Fruit fly (Drosophila melanogaster) whole organism, embryonic: ENCODE data around the gene Alg9.

ENCODE experiments used
- Atf3 ChIP-seq: fragments of 200-800 bp; sonication (Bioruptor generic); optimal IDR thresholded peaks from 3 replicates; lab custom pipeline; 2016; ENCODE audit warnings: missing biosample characterization, missing genetic modification characterization
- CG10321 ChIP-seq: fragments of 200-800 bp; sonication (Bioruptor generic); IDR thresholded peaks from 2 replicates; pipeline ENCODE4 v1.3.6; 2022; ENCODE audit warnings: missing biosample characterization, missing genetic modification characterization
- CG13424 ChIP-seq: fragments of 200-800 bp; sonication (Bioruptor generic); optimal IDR thresholded peaks from 2 replicates; lab custom pipeline; 2019; ENCODE audit warnings: missing biosample characterization, mild to moderate bottlenecking, missing genetic modification characterization, moderate library complexity
- CG13894 ChIP-seq: fragments of 200-800 bp; sonication (Bioruptor generic); optimal IDR thresholded peaks from 3 replicates; lab custom pipeline; 2018; ENCODE audit warnings: missing biosample characterization, mild to moderate bottlenecking, missing genetic modification characterization, moderate library complexity
- CG15073 ChIP-seq: fragments of 200-800 bp; sonication (Bioruptor generic); optimal IDR thresholded peaks from 2 replicates; lab custom pipeline; 2016; ENCODE audit warnings: missing biosample characterization, missing genetic modification characterization
- CG1792 ChIP-seq: fragments of 200-800 bp; sonication (Bioruptor generic); optimal IDR thresholded peaks from 2 replicates; lab custom pipeline; 2016; ENCODE audit warnings: missing biosample characterization, missing genetic modification characterization
- CG18262 ChIP-seq: fragments of 200-800 bp; optimal IDR thresholded peaks from 3 replicates; lab custom pipeline; 2019; ENCODE audit warnings: missing biosample characterization, mild to moderate bottlenecking, missing genetic modification characterization, moderate library complexity
- CG30431 ChIP-seq: fragments of 200-800 bp; sonication (Bioruptor generic); optimal IDR thresholded peaks from 2 replicates; lab custom pipeline; 2017; ENCODE audit warnings: missing biosample characterization, missing genetic modification characterization
- CG31224 ChIP-seq: fragments of 200-800 bp; sonication (Bioruptor generic); IDR thresholded peaks from 2 replicates; pipeline ENCODE4 v1.3.6; 2022; ENCODE audit warnings: missing biosample characterization, missing genetic modification characterization
- CG4328 ChIP-seq: fragments of 200-800 bp; sonication (Bioruptor generic); optimal IDR thresholded peaks from 3 replicates; lab custom pipeline; 2017; ENCODE audit warnings: missing biosample characterization, missing genetic modification reagents, missing genetic modification characterization
- CG4404 ChIP-seq: fragments of 200-800 bp; sonication (Bioruptor generic); IDR thresholded peaks from 2 replicates; pipeline ENCODE4 v1.3.6; 2022; ENCODE audit warnings: missing biosample characterization, missing genetic modification characterization
- CG4707 ChIP-seq: fragments of 200-800 bp; sonication (Bioruptor generic); optimal IDR thresholded peaks from 2 replicates; lab custom pipeline; 2018; ENCODE audit warnings: missing biosample characterization, mild to moderate bottlenecking, missing genetic modification characterization, moderate library complexity
- CG4820 ChIP-seq: fragments of 200-800 bp; sonication (Bioruptor generic); optimal IDR thresholded peaks from 3 replicates; lab custom pipeline; 2016; ENCODE audit warnings: missing biosample characterization, missing genetic modification characterization
- CG5180 ChIP-seq: fragments of 200-800 bp; sonication (Bioruptor generic); optimal IDR thresholded peaks from 3 replicates; lab custom pipeline; 2017; ENCODE audit warnings: missing biosample characterization, missing genetic modification characterization, mild to moderate bottlenecking, moderate library complexity, missing genetic modification reagents
- CG6791 ChIP-seq: fragments of 200-800 bp; sonication (Bioruptor generic); IDR thresholded peaks from 3 replicates; pipeline ENCODE4 v1.3.6; 2022; ENCODE audit warnings: missing biosample characterization, missing genetic modification characterization; ENCODE audit not compliant: partially characterized antibody
- CG7963 ChIP-seq: fragments of 200-800 bp; sonication (Bioruptor generic); IDR thresholded peaks from 3 replicates; pipeline ENCODE4 v1.3.6; 2022; ENCODE audit warnings: missing biosample characterization, missing genetic modification characterization; ENCODE audit not compliant: partially characterized antibody
- CG8478 ChIP-seq: fragments of >200 bp; optimal IDR thresholded peaks from 2 replicates; lab custom pipeline; 2018
- CG8924 ChIP-seq: fragments of 200-800 bp; optimal IDR thresholded peaks from 3 replicates; lab custom pipeline; 2019; ENCODE audit warnings: missing biosample characterization, mild to moderate bottlenecking, missing genetic modification characterization, moderate library complexity
- CHES-1-like ChIP-seq: fragments of 200-800 bp; sonication (Bioruptor generic); optimal IDR thresholded peaks from 2 replicates; lab custom pipeline; 2016; ENCODE audit warnings: missing biosample characterization, missing genetic modification characterization
- CTCF ChIP-seq: fragments of 200-800 bp; sonication (Bioruptor generic); optimal IDR thresholded peaks from 2 replicates; lab custom pipeline; 2017; ENCODE audit warnings: missing biosample characterization, mild to moderate bottlenecking, missing genetic modification characterization, moderate library complexity
- CoRest ChIP-seq: fragments of 200-800 bp; sonication (Bioruptor generic); optimal IDR thresholded peaks from 3 replicates; lab custom pipeline; 2018; ENCODE audit warnings: missing biosample characterization, mild to moderate bottlenecking, missing genetic modification characterization, moderate library complexity
- Deaf1 ChIP-seq: fragments of 200-800 bp; optimal IDR thresholded peaks from 3 replicates; lab custom pipeline; 2019; ENCODE audit warnings: missing biosample characterization, mild to moderate bottlenecking, missing genetic modification characterization, moderate library complexity
- Dip2 ChIP-seq: fragments of 200-800 bp; sonication (Bioruptor generic); IDR thresholded peaks from 2 replicates; pipeline ENCODE4 v1.3.6; 2022; ENCODE audit warnings: missing biosample characterization, missing genetic modification characterization
- E2f1 ChIP-seq: fragments of 200-800 bp; sonication (Bioruptor generic); IDR thresholded peaks from 2 replicates; pipeline ENCODE4 v1.3.6; 2022; ENCODE audit warnings: missing biosample characterization, missing genetic modification characterization
- H2.0 ChIP-seq: fragments of 200-800 bp; sonication (Bioruptor generic); IDR thresholded peaks from 2 replicates; pipeline ENCODE4 v1.3.6; 2022; ENCODE audit warnings: missing biosample characterization, missing genetic modification characterization
- Nf-YA ChIP-seq: fragments of 200-800 bp; sonication (Bioruptor generic); IDR thresholded peaks from 2 replicates; pipeline ENCODE4 v1.3.6; 2022; ENCODE audit warnings: missing biosample characterization, missing genetic modification characterization
- Ravus ChIP-seq: fragments of 200-800 bp; sonication (Bioruptor generic); IDR thresholded peaks from 2 replicates; pipeline ENCODE4 v1.3.6; 2022; ENCODE audit warnings: missing biosample characterization, missing genetic modification characterization
- Six4 ChIP-seq: fragments of 200-800 bp; sonication (Bioruptor generic); optimal IDR thresholded peaks from 2 replicates; lab custom pipeline; 2016; ENCODE audit warnings: missing biosample characterization, missing genetic modification characterization
- Sox100B ChIP-seq: fragments of 200-800 bp; sonication (Bioruptor generic); optimal IDR thresholded peaks from 3 replicates; lab custom pipeline; 2018; ENCODE audit warnings: missing biosample characterization, mild to moderate bottlenecking, missing genetic modification characterization
- Sry-δ ChIP-seq: fragments of 200-800 bp; sonication (Bioruptor generic); optimal IDR thresholded peaks from 2 replicates; lab custom pipeline; 2016; ENCODE audit warnings: missing biosample characterization, missing genetic modification characterization
- Trl ChIP-seq, 3 experiments: fragments of >200 bp in 2 of 3; fragments of 200-800 bp in 1 of 3; sonication (Bioruptor generic) in 1 of 3; optimal IDR thresholded peaks; 2 replicates in 1 of 3; 3 replicates in 2 of 3; lab custom pipeline; 2016 to 2017; ENCODE audit warnings: missing biosample characterization in 1 of 3, missing genetic modification characterization in 1 of 3
- btn ChIP-seq: fragments of 200-800 bp; sonication (Bioruptor generic); optimal IDR thresholded peaks from 2 replicates; lab custom pipeline; 2016; ENCODE audit warnings: missing biosample characterization, missing genetic modification characterization
- chn ChIP-seq: fragments of 200-800 bp; sonication (Bioruptor generic); optimal IDR thresholded peaks from 2 replicates; lab custom pipeline; 2016; ENCODE audit warnings: missing biosample characterization, missing genetic modification characterization
- crc ChIP-seq: fragments of 200-800 bp; sonication (Bioruptor generic); optimal IDR thresholded peaks from 2 replicates; lab custom pipeline; 2016; ENCODE audit warnings: missing biosample characterization, missing genetic modification characterization
- da ChIP-seq: fragments of 200-800 bp; sonication (Bioruptor generic); optimal IDR thresholded peaks from 2 replicates; lab custom pipeline; 2016; ENCODE audit warnings: missing biosample characterization, missing genetic modification characterization
- emc ChIP-seq: fragments of 200-800 bp; sonication (Bioruptor generic); optimal IDR thresholded peaks from 2 replicates; lab custom pipeline; 2016; ENCODE audit warnings: missing biosample characterization, missing genetic modification characterization
- fd64A ChIP-seq: fragments of 200-800 bp; sonication (Bioruptor generic); optimal IDR thresholded peaks from 3 replicates; lab custom pipeline; 2018; ENCODE audit warnings: missing biosample characterization, mild to moderate bottlenecking, missing genetic modification characterization
- grn ChIP-seq: fragments of 200-800 bp; sonication (Bioruptor generic); optimal IDR thresholded peaks from 3 replicates; lab custom pipeline; 2017; ENCODE audit warnings: missing biosample characterization, missing genetic modification characterization
- gro ChIP-seq: fragments of 200-800 bp; sonication (Bioruptor generic); optimal IDR thresholded peaks from 2 replicates; lab custom pipeline; 2016; ENCODE audit warnings: missing biosample characterization, missing genetic modification characterization
- ham ChIP-seq: fragments of 200-800 bp; sonication (Bioruptor generic); IDR thresholded peaks from 2 replicates; pipeline ENCODE4 v1.3.6; 2022; ENCODE audit warnings: missing biosample characterization, missing genetic modification characterization
- ken ChIP-seq: fragments of 200-800 bp; sonication (Bioruptor generic); IDR thresholded peaks from 3 replicates; pipeline ENCODE4 v1.3.6; 2022; ENCODE audit warnings: missing biosample characterization, missing genetic modification characterization
- lmd ChIP-seq: fragments of 200-800 bp; sonication (Bioruptor generic); IDR thresholded peaks from 2 replicates; pipeline ENCODE4 v1.3.6; 2022; ENCODE audit warnings: missing biosample characterization, missing genetic modification characterization
- lola ChIP-seq, 3 experiments: fragments of >200 bp in 2 of 3; fragments of 200-800 bp in 1 of 3; sonication (Bioruptor generic) in 1 of 3; optimal IDR thresholded peaks; 2 replicates each; lab custom pipeline; 2017 to 2019; ENCODE audit warnings: missing biosample characterization in 3 of 3, missing genetic modification characterization in 3 of 3, mild to moderate bottlenecking in 1 of 3, moderate library complexity in 1 of 3
- luna ChIP-seq: fragments of 200-800 bp; sonication (Bioruptor generic); optimal IDR thresholded peaks from 2 replicates; lab custom pipeline; 2016; ENCODE audit warnings: missing biosample characterization, missing genetic modification characterization
- peb ChIP-seq: fragments of 200-800 bp; sonication (Bioruptor generic); IDR thresholded peaks from 2 replicates; pipeline ENCODE4 v1.3.6; 2022; ENCODE audit warnings: missing biosample characterization, missing genetic modification characterization
- phol ChIP-seq: fragments of 200-800 bp; sonication (Bioruptor generic); optimal IDR thresholded peaks from 3 replicates; lab custom pipeline; 2018; ENCODE audit warnings: missing biosample characterization, mild to moderate bottlenecking, missing genetic modification characterization, moderate library complexity
- repo ChIP-seq: fragments of 200-800 bp; sonication (Bioruptor generic); optimal IDR thresholded peaks from 2 replicates; lab custom pipeline; 2016; ENCODE audit warnings: missing biosample characterization, missing genetic modification characterization
- schlank ChIP-seq: fragments of 200-800 bp; sonication (Bioruptor generic); optimal IDR thresholded peaks from 2 replicates; lab custom pipeline; 2018; ENCODE audit warnings: missing biosample characterization, mild to moderate bottlenecking, missing genetic modification characterization
- ssp ChIP-seq: fragments of 200-800 bp; sonication (Bioruptor generic); IDR thresholded peaks from 2 replicates; pipeline ENCODE4 v1.3.6; 2022; ENCODE audit warnings: missing biosample characterization, missing genetic modification characterization
- tup ChIP-seq: fragments of 200-800 bp; sonication (Bioruptor generic); optimal IDR thresholded peaks from 2 replicates; lab custom pipeline; 2016; ENCODE audit warnings: missing biosample characterization, mild to moderate bottlenecking, missing genetic modification characterization, moderate library complexity
- zf30C ChIP-seq: fragments of 200-800 bp; sonication (Bioruptor generic); optimal IDR thresholded peaks from 3 replicates; lab custom pipeline; 2018; ENCODE audit warnings: missing biosample characterization, mild to moderate bottlenecking, missing genetic modification characterization

Alg9 gene

dm6 chr3R:25247379-25247869, 26.0 kb downstream of the Alg9 start, which contains the start of the genes RpS27 and Nup37 (continued):
- TF ChIP-seq Sox100B (GFP tag; lab: Kevin White, UChicago) (peak; percentile 97), CHES-1-like (peak; percentile 99), CG30431 (GFP tag; lab: Kevin White, UChicago) (peak; percentile 98), tup (peak; percentile 93), CTCF (peak; percentile 74), chn (GFP tag; lab: Kevin White, UChicago) (peak; percentile 98), gro (GFP tag; lab: Kevin White, UChicago) (peak; percentile 97), CG15073 (GFP tag; lab: Kevin White, UChicago) (peak; percentile 68), ham (GFP tag; lab: Robert Waterston, UW) (peak; percentile 94), grn (GFP tag; lab: Kevin White, UChicago) (peak; percentile 96), Trl (optimal IDR thresholded peaks at IDR 0.05; lab: Kevin White, UChicago) (no peak), Trl (GFP tag; optimal IDR thresholded peaks at IDR 0.05; lab: Kevin White, UChicago) (peak; percentile 99), CG4820 (GFP tag; lab: Kevin White, UChicago) (peak; percentile 97), schlank (tag; lab: Kevin White, UChicago) (peak; percentile 99), btn (GFP tag; lab: Kevin White, UChicago) (peak; percentile 97), CG31224 (GFP tag; lab: Robert Waterston, UW) (peak; percentile 93), Ravus (peak; percentile 72), CG4707 (GFP tag; lab: Kevin White, UChicago) (peak; percentile 97), CG5180 (GFP tag; lab: Kevin White, UChicago) (peak; percentile 91), Nf-YA (GFP tag; lab: Robert Waterston, UW) (peak; percentile 93), CG6791 (GFP tag; lab: Robert Waterston, UW) (peak; percentile 32; the same call in 1 of the 3 replicates), crc (GFP tag; lab: Kevin White, UChicago) (peak; percentile 97), ssp (peak; percentile 90), fd64A (peak; percentile 98), phol (tag; lab: Kevin White, UChicago) (peak; percentile 97), CG4328 (GFP tag; lab: Kevin White, UChicago) (peak; percentile 99), Six4 (peak; percentile 96), peb (GFP tag; lab: Robert Waterston, UW) (peak; percentile 89), emc (GFP tag; lab: Kevin White, UChicago) (peak; percentile 99), CG4404 (GFP tag; lab: Robert Waterston, UW) (peak; percentile 89), repo (GFP tag; lab: Kevin White, UChicago) (peak; percentile 98), CG7963 (GFP tag; lab: Robert Waterston, UW) (no peak), E2f1 (peak; percentile 94), da (GFP tag; lab: Kevin White, UChicago) (peak; percentile 99), CG8478 (lab: Kevin White, UChicago) (no peak), Atf3 (GFP tag; lab: Kevin White, UChicago) (peak; percentile 98), lola (GFP tag; optimal IDR thresholded peaks at IDR 0.05; lab: Kevin White, UChicago) (peak in 1 of 3 experiments; percentile 83), CG1792 (GFP tag; lab: Kevin White, UChicago) (peak; percentile 98), H2.0 (GFP tag; lab: Robert Waterston, UW) (peak; percentile 97), zf30C (GFP tag; lab: Kevin White, UChicago) (peak; percentile 61), luna (GFP tag; lab: Kevin White, UChicago) (peak; percentile 98), CG13424 (tag; lab: Kevin White, UChicago) (peak; percentile 88), Deaf1 (tag; lab: Kevin White, UChicago) (peak; percentile 69), CG18262 (tag; lab: Kevin White, UChicago) (peak; percentile 91), Dip2 (GFP tag; lab: Robert Waterston, UW) (0 out of 2 replicates have a peak, but pooled peaks have one; percentile 14), CG13894 (peak; percentile 96), CoRest (tag; lab: Kevin White, UChicago) (peak; percentile 95), CG8924 (tag; lab: Kevin White, UChicago) (peak; percentile 93), lmd (peak; percentile 95), Sry-δ (GFP tag; lab: Kevin White, UChicago) (peak; percentile 83), ken (peak; percentile 99), CG10321 (peak; percentile 84)
